Fruit fly (Drosophila melanogaster): ENCODE measurements around the gene GCS1.
A peak's percentile ranks its signal among the peaks of the same experiment; 100 is the strongest.

The GCS1 gene

DNA sequence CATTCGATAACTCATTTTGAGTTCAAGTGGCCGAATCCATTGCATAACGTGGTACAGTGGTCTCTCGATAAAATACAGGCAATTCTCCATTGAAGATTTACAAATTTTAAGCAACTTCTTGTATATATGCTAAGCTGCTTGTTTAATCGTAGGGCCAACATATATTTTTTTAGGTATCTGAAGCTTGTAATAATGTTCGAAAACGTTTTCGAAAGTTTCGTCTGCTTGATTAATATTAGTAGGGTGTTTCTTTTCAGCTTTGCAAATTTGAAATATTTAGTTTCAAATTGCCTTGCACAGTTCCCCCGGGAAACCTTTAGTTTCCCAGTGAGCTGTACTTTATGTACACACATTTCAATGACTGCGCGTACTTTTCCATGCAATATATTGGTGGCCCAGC is 31.9 kb upstream of the GCS1 start (continued):
- TF ChIP-seq CG31224 (GFP tag; IDR thresholded peaks at IDR 0.05) (no peak), Side (GFP tag; optimal IDR thresholded peaks at IDR 0.05) (no peak), toy (GFP tag; IDR thresholded peaks at IDR 0.05) (no peak), CG17612 (GFP tag; IDR thresholded peaks at IDR 0.05) (no peak), dpn (GFP tag; optimal IDR thresholded peaks at IDR 0.05) (peak in 1 of 2 experiments; percentile 6), sens-2 (GFP tag; IDR thresholded peaks at IDR 0.05) (no peak), CG9437 (GFP tag; optimal IDR thresholded peaks at IDR 0.05) (no peak), CG11504 (tag; optimal IDR thresholded peaks at IDR 0.05) (peak; percentile 31), ro (GFP tag; IDR thresholded peaks at IDR 0.05) (no peak), repo (GFP tag; optimal IDR thresholded peaks at IDR 0.05) (no peak), pho (GFP tag; optimal IDR thresholded peaks at IDR 0.05) (no peak), run (tag; optimal IDR thresholded peaks at IDR 0.05) (no peak), abd-A (tag; optimal IDR thresholded peaks at IDR 0.05) (no peak), Neu2 (GFP tag; optimal IDR thresholded peaks at IDR 0.05; ENCODE audit: borderline replicate concordance) (no peak), CG16779 (GFP tag; IDR thresholded peaks at IDR 0.05) (no peak), Nf-YB (GFP tag; optimal IDR thresholded peaks at IDR 0.05) (no peak), HHEX (GFP tag; optimal IDR thresholded peaks at IDR 0.05) (no peak), CG5180 (GFP tag; optimal IDR thresholded peaks at IDR 0.05) (no peak), Hmx (GFP tag; optimal IDR thresholded peaks at IDR 0.05) (no peak), Sox102F (GFP tag; optimal IDR thresholded peaks at IDR 0.05) (peak; percentile 44), Doc3 (GFP tag; IDR thresholded peaks at IDR 0.05; ENCODE audit: partially characterized antibody) (no peak), CG12744 (GFP tag; optimal IDR thresholded peaks at IDR 0.05) (no peak), Gug (GFP tag; IDR thresholded peaks at IDR 0.05) (no peak), CG18476 (GFP tag; optimal IDR thresholded peaks at IDR 0.05) (no peak), CG8765 (GFP tag; IDR thresholded peaks at IDR 0.05) (no peak), row (GFP tag; IDR thresholded peaks at IDR 0.05) (peak; percentile 28; the same call in 2 of the 3 replicates), caup (GFP tag; optimal IDR thresholded peaks at IDR 0.05; ENCODE audit: severe bottlenecking) (no peak), slbo (GFP tag; IDR thresholded peaks at IDR 0.05) (0 out of 2 replicates have a peak, but pooled peaks have one; percentile 12), CG11723 (GFP tag; optimal IDR thresholded peaks at IDR 0.05) (no peak), croc (GFP tag; conservative IDR thresholded peaks at IDR 0.05) (no peak), nerfin-2 (GFP tag; IDR thresholded peaks at IDR 0.05; ENCODE audit: partially characterized antibody) (no peak), Dek (tag; optimal IDR thresholded peaks at IDR 0.05) (no peak), CG9727 (GFP tag; optimal IDR thresholded peaks at IDR 0.05) (no peak), CG32532 (GFP tag; IDR thresholded peaks at IDR 0.05) (no peak), CG7963 (GFP tag; IDR thresholded peaks at IDR 0.05; ENCODE audit: partially characterized antibody) (no peak), CG12155 (GFP tag; optimal IDR thresholded peaks at IDR 0.05) (no peak), crc (GFP tag; optimal IDR thresholded peaks at IDR 0.05) (no peak), Abd-B (GFP tag; optimal IDR thresholded peaks at IDR 0.05) (no peak), fd96Cb (tag; optimal IDR thresholded peaks at IDR 0.05) (peak; percentile 14), gfzf (GFP tag; optimal IDR thresholded peaks at IDR 0.05) (no peak), CG11085 (GFP tag; IDR thresholded peaks at IDR 0.05) (no peak), bab2 (GFP tag; optimal IDR thresholded peaks at IDR 0.05) (no peak), Chrac-16 (GFP tag; optimal IDR thresholded peaks at IDR 0.05) (no peak), ERR (GFP tag; optimal IDR thresholded peaks at IDR 0.05) (no peak), Tbp (GFP tag; optimal IDR thresholded peaks at IDR 0.05) (no peak), Hand (GFP tag; optimal IDR thresholded peaks at IDR 0.05) (no peak), CG6765 (GFP tag; optimal IDR thresholded peaks at IDR 0.05) (no peak), CG13287 (GFP tag; IDR thresholded peaks at IDR 0.05; ENCODE audit: partially characterized antibody) (no peak), BEAF-32 (GFP tag; optimal IDR thresholded peaks at IDR 0.05) (no peak), CG10274 (GFP tag; optimal IDR thresholded peaks at IDR 0.05) (no peak), bigmax (GFP tag; optimal IDR thresholded peaks at IDR 0.05) (no peak)
